Worm (Caenorhabditis elegans): Measurements from ENCODE around the gene C12D5.4.

ce11 chrV:7696842-7697241, 24.5 kb downstream of the C12D5.4 start, which contains the start of gene ZK105.3:
- no peak for TF ChIP-seq ceh-13 (GFP tag; optimal IDR thresholded peaks at IDR 0.05)
- no peak for TF ChIP-seq ets-7 (tag; optimal IDR thresholded peaks at IDR 0.05)
- TF ChIP-seq ama-1 (optimal IDR thresholded peaks at IDR 0.05): no peak
- no peak for TF ChIP-seq hmg-4 (GFP tag; optimal IDR thresholded peaks at IDR 0.05)

Measured in whole organism, early embryonic.